Fruit fly (Drosophila melanogaster) whole organism, embryonic: Measurements from ENCODE around the gene MYPT-75D.

ENCODE experiments used
- Aef1 ChIP-seq: fragments of 200-800 bp; sonication (Bioruptor generic); IDR thresholded peaks from 3 replicates; pipeline ENCODE4 v1.3.6; 2022; ENCODE audit warnings: missing biosample characterization, missing genetic modification characterization
- Antp ChIP-seq: fragments of 200-800 bp; sonication (Bioruptor generic); optimal IDR thresholded peaks from 3 replicates; lab custom pipeline; 2016; ENCODE audit warnings: missing biosample characterization, missing genetic modification characterization
- Atf-2 ChIP-seq: fragments of 200-800 bp; sonication (Bioruptor generic); optimal IDR thresholded peaks from 2 replicates; lab custom pipeline; 2016; ENCODE audit warnings: missing biosample characterization, missing genetic modification characterization
- Bdp1 ChIP-seq: fragments of 200-800 bp; sonication (Bioruptor generic); optimal IDR thresholded peaks from 3 replicates; lab custom pipeline; 2016; ENCODE audit warnings: missing biosample characterization, missing genetic modification characterization
- CG10267 ChIP-seq: fragments of 200-800 bp; sonication (Bioruptor generic); optimal IDR thresholded peaks from 2 replicates; lab custom pipeline; 2018; ENCODE audit warnings: missing biosample characterization, mild to moderate bottlenecking, missing genetic modification characterization, moderate library complexity
- CG10462 ChIP-seq: fragments of 200-800 bp; sonication (Bioruptor generic); optimal IDR thresholded peaks from 2 replicates; lab custom pipeline; 2016; ENCODE audit warnings: missing biosample characterization, missing genetic modification characterization
- CG11456 ChIP-seq: fragments of 200-800 bp; sonication (Bioruptor generic); IDR thresholded peaks from 3 replicates; pipeline ENCODE4 v1.3.6; 2022; ENCODE audit warnings: missing biosample characterization, missing genetic modification characterization
- CG12071 ChIP-seq: fragments of 200-800 bp; sonication (Bioruptor generic); optimal IDR thresholded peaks from 3 replicates; lab custom pipeline; 2018; ENCODE audit warnings: missing biosample characterization, mild to moderate bottlenecking, missing genetic modification characterization
- CG12659 ChIP-seq: fragments of 200-800 bp; sonication (Bioruptor generic); optimal IDR thresholded peaks from 3 replicates; lab custom pipeline; 2017; ENCODE audit warnings: mild to moderate bottlenecking, missing biosample characterization, missing genetic modification reagents, missing genetic modification characterization
- CG14050 ChIP-seq: fragments of 200-800 bp; sonication (Bioruptor generic); IDR thresholded peaks from 3 replicates; pipeline ENCODE4 v1.3.6; 2022; ENCODE audit warnings: missing biosample characterization, missing genetic modification characterization
- CG1529 ChIP-seq: fragments of 200-800 bp; sonication (Bioruptor generic); optimal IDR thresholded peaks from 3 replicates; lab custom pipeline; 2018; ENCODE audit warnings: missing biosample characterization, missing genetic modification characterization
- CG17612 ChIP-seq: fragments of 200-800 bp; sonication (Bioruptor generic); IDR thresholded peaks from 2 replicates; pipeline ENCODE4 v1.3.6; 2022; ENCODE audit warnings: missing biosample characterization, missing genetic modification characterization
- CG2889 ChIP-seq: fragments of 200-800 bp; sonication (Bioruptor generic); IDR thresholded peaks from 3 replicates; pipeline ENCODE4 v1.3.6; 2022; ENCODE audit warnings: missing biosample characterization, missing genetic modification characterization
- CG32767 ChIP-seq: fragments of 200-800 bp; sonication (Bioruptor generic); IDR thresholded peaks from 2 replicates; pipeline ENCODE4 v1.3.6; 2022; ENCODE audit warnings: missing biosample characterization, missing genetic modification characterization
- CG3726 ChIP-seq: fragments of 200-800 bp; sonication (Bioruptor generic); IDR thresholded peaks from 3 replicates; pipeline ENCODE4, ENCODE4 v1.3.6; 2022; ENCODE audit warnings: missing biosample characterization, missing genetic modification characterization
- CG4820 ChIP-seq: fragments of 200-800 bp; sonication (Bioruptor generic); optimal IDR thresholded peaks from 3 replicates; lab custom pipeline; 2016; ENCODE audit warnings: missing biosample characterization, missing genetic modification characterization
- CG6272 ChIP-seq: fragments of 200-800 bp; sonication (Bioruptor generic); IDR thresholded peaks from 2 replicates; pipeline ENCODE4 v1.3.6; 2022; ENCODE audit warnings: missing biosample characterization, missing genetic modification characterization
- CG8089 ChIP-seq: fragments of 200-800 bp; sonication (Bioruptor generic); optimal IDR thresholded peaks from 3 replicates; lab custom pipeline; 2016; ENCODE audit warnings: missing biosample characterization, missing genetic modification characterization
- CG8478 ChIP-seq: fragments of >200 bp; optimal IDR thresholded peaks from 2 replicates; lab custom pipeline; 2018
- CG8924 ChIP-seq: fragments of 200-800 bp; optimal IDR thresholded peaks from 3 replicates; lab custom pipeline; 2019; ENCODE audit warnings: missing biosample characterization, mild to moderate bottlenecking, missing genetic modification characterization, moderate library complexity
- CG8944 ChIP-seq: fragments of 200-800 bp; sonication (Bioruptor generic); optimal IDR thresholded peaks from 3 replicates; lab custom pipeline; 2016; ENCODE audit warnings: missing biosample characterization, missing genetic modification characterization
- CG9437 ChIP-seq: fragments of 200-800 bp; sonication (Bioruptor generic); optimal IDR thresholded peaks from 2 replicates; lab custom pipeline; 2018; ENCODE audit warnings: missing biosample characterization, mild to moderate bottlenecking, missing genetic modification characterization
- CG9727 ChIP-seq: fragments of 200-800 bp; sonication (Bioruptor generic); optimal IDR thresholded peaks from 3 replicates; lab custom pipeline; 2017; ENCODE audit warnings: missing biosample characterization, mild to moderate bottlenecking, missing genetic modification characterization
- Camta ChIP-seq: fragments of 200-800 bp; sonication (Bioruptor generic); optimal IDR thresholded peaks from 2 replicates; lab custom pipeline; 2016; ENCODE audit warnings: missing biosample characterization, missing genetic modification characterization
- D19B ChIP-seq: fragments of 200-800 bp; sonication (Bioruptor generic); optimal IDR thresholded peaks from 2 replicates; lab custom pipeline; 2017; ENCODE audit warnings: missing biosample characterization, mild to moderate bottlenecking, missing genetic modification characterization
- E2f2 ChIP-seq: fragments of 200-800 bp; sonication (Bioruptor generic); IDR thresholded peaks from 2 replicates; pipeline ENCODE4 v1.3.6; 2022; ENCODE audit warnings: missing biosample characterization, missing genetic modification characterization
- HmgZ ChIP-seq: fragments of 200-800 bp; sonication (Bioruptor generic); optimal IDR thresholded peaks from 2 replicates; lab custom pipeline; 2018; ENCODE audit warnings: missing biosample characterization, mild to moderate bottlenecking, missing genetic modification characterization
- Hmr ChIP-seq: fragments of 200-800 bp; sonication (Bioruptor generic); optimal IDR thresholded peaks from 3 replicates; lab custom pipeline; 2017; ENCODE audit warnings: mild to moderate bottlenecking, missing biosample characterization, missing genetic modification reagents, missing genetic modification characterization
- Kr ChIP-seq: fragments of 200-800 bp; sonication (Bioruptor generic); optimal IDR thresholded peaks from 2 replicates; lab custom pipeline; 2017; ENCODE audit warnings: missing biosample characterization, mild to moderate bottlenecking, missing genetic modification characterization
- Mrtf ChIP-seq: fragments of 200-800 bp; sonication (Bioruptor generic); IDR thresholded peaks from 3 replicates; pipeline ENCODE4 v1.3.6; 2022; ENCODE audit warnings: missing biosample characterization, missing genetic modification characterization
- Nf-YA ChIP-seq: fragments of 200-800 bp; sonication (Bioruptor generic); IDR thresholded peaks from 2 replicates; pipeline ENCODE4 v1.3.6; 2022; ENCODE audit warnings: missing biosample characterization, missing genetic modification characterization
- Nf-YB ChIP-seq: fragments of 200-800 bp; sonication (Bioruptor generic); optimal IDR thresholded peaks from 3 replicates; lab custom pipeline; 2019; ENCODE audit warnings: missing biosample characterization, mild to moderate bottlenecking, missing genetic modification characterization, moderate library complexity
- Ravus ChIP-seq: fragments of 200-800 bp; sonication (Bioruptor generic); IDR thresholded peaks from 2 replicates; pipeline ENCODE4 v1.3.6; 2022; ENCODE audit warnings: missing biosample characterization, missing genetic modification characterization
- dmrt11E ChIP-seq: fragments of 200-800 bp; sonication (Bioruptor generic); optimal IDR thresholded peaks from 3 replicates; lab custom pipeline; 2018; ENCODE audit warnings: missing biosample characterization, mild to moderate bottlenecking, missing genetic modification characterization, moderate library complexity
- gem ChIP-seq: fragments of 200-800 bp; sonication (Bioruptor generic); optimal IDR thresholded peaks from 2 replicates; lab custom pipeline; 2019; ENCODE audit warnings: missing biosample characterization, mild to moderate bottlenecking, missing genetic modification characterization, moderate library complexity
- ind ChIP-seq: fragments of 200-800 bp; sonication (Bioruptor generic); optimal IDR thresholded peaks from 3 replicates; lab custom pipeline; 2016; ENCODE audit warnings: missing biosample characterization, missing genetic modification characterization
- jigr1 ChIP-seq: fragments of 200-800 bp; sonication (Bioruptor generic); IDR thresholded peaks from 3 replicates; pipeline ENCODE4 v1.3.6; 2022; ENCODE audit warnings: missing biosample characterization, missing genetic modification characterization
- kay ChIP-seq: fragments of 200-800 bp; sonication (Bioruptor generic); optimal IDR thresholded peaks from 2 replicates; lab custom pipeline; 2016; ENCODE audit warnings: missing biosample characterization, missing genetic modification characterization
- klu ChIP-seq: fragments of 200-800 bp; sonication (Bioruptor generic); IDR thresholded peaks from 2 replicates; pipeline ENCODE4 v1.3.6; 2022; ENCODE audit warnings: missing biosample characterization, missing genetic modification characterization
- kni ChIP-seq: fragments of 200-800 bp; sonication (Bioruptor generic); optimal IDR thresholded peaks from 3 replicates; lab custom pipeline; 2017; ENCODE audit warnings: mild to moderate bottlenecking, missing biosample characterization, missing genetic modification reagents, missing genetic modification characterization
- maf-S ChIP-seq: fragments of 200-800 bp; sonication (Bioruptor generic); optimal IDR thresholded peaks from 2 replicates; lab custom pipeline; 2016; ENCODE audit warnings: missing biosample characterization, missing genetic modification characterization
- odd ChIP-seq: fragments of 200-800 bp; sonication (Bioruptor generic); optimal IDR thresholded peaks from 2 replicates; lab custom pipeline; 2017; ENCODE audit warnings: missing biosample characterization, mild to moderate bottlenecking, missing genetic modification characterization
- pan ChIP-seq, 4 experiments: fragments of >200 bp in 3 of 4; fragments of 200-800 bp in 1 of 4; sonication (Bioruptor generic) in 1 of 4; optimal IDR thresholded peaks in 3 of 4; IDR thresholded peaks in 1 of 4; 2 replicates each; pipeline versions ENCODE4 v1.3.6 to Lab custom; 2017 to 2022; ENCODE audit warnings: missing biosample characterization in 2 of 4, missing genetic modification characterization in 2 of 4, mixed read lengths in 1 of 4
- slbo ChIP-seq: fragments of 200-800 bp; sonication (Bioruptor generic); IDR thresholded peaks from 2 replicates; pipeline ENCODE4 v1.3.6; 2022; ENCODE audit warnings: missing biosample characterization, missing genetic modification characterization
- sob ChIP-seq: fragments of 200-800 bp; sonication (Bioruptor generic); IDR thresholded peaks from 2 replicates; pipeline ENCODE4 v1.3.6; 2022; ENCODE audit warnings: missing biosample characterization, missing genetic modification characterization
- sr ChIP-seq: fragments of 200-800 bp; sonication (Bioruptor generic); IDR thresholded peaks from 3 replicates; pipeline ENCODE4 v1.3.6; 2022; ENCODE audit warnings: missing biosample characterization, missing genetic modification characterization
- tgo ChIP-seq: fragments of 200-800 bp; sonication (Bioruptor generic); IDR thresholded peaks from 3 replicates; pipeline ENCODE4 v1.3.6; 2022; ENCODE audit warnings: missing biosample characterization, missing genetic modification characterization
- trem ChIP-seq: fragments of 200-800 bp; optimal IDR thresholded peaks from 3 replicates; lab custom pipeline; 2019; ENCODE audit warnings: missing biosample characterization, mild to moderate bottlenecking, missing genetic modification characterization, moderate library complexity
- unc-4 ChIP-seq: fragments of 200-800 bp; sonication (Bioruptor generic); IDR thresholded peaks from 2 replicates; pipeline ENCODE4 v1.3.6; 2022; ENCODE audit warnings: missing biosample characterization, missing genetic modification characterization; ENCODE audit not compliant: partially characterized antibody
- wek ChIP-seq: fragments of 200-800 bp; sonication (Bioruptor generic); optimal IDR thresholded peaks from 3 replicates; lab custom pipeline; 2018; ENCODE audit warnings: missing biosample characterization, mild to moderate bottlenecking, missing genetic modification characterization, moderate library complexity
- wor ChIP-seq: fragments of 200-800 bp; sonication (Bioruptor generic); IDR thresholded peaks from 2 replicates; pipeline ENCODE4 v1.3.6; 2022; ENCODE audit warnings: missing biosample characterization, missing genetic modification characterization
- zen2 ChIP-seq: fragments of 200-800 bp; sonication (Bioruptor generic); IDR thresholded peaks from 3 replicates; pipeline ENCODE4 v1.3.6; 2022; ENCODE audit warnings: missing biosample characterization, missing genetic modification characterization; ENCODE audit not compliant: partially characterized antibody

MYPT-75D gene

dm6 chr3L:18625786-18626185 lies at the start of gene MYPT-75D (continued):
- TF ChIP-seq CG8924 (tag; lab: Kevin White, UChicago) (peak; percentile 56), Atf-2 (GFP tag; lab: Kevin White, UChicago) (no peak), Hmr (GFP tag; lab: Kevin White, UChicago) (peak; percentile 30), CG32767 (no peak), dmrt11E (tag; lab: Kevin White, UChicago) (no peak), unc-4 (GFP tag; lab: Robert Waterston, UW) (peak; percentile 86), CG6272 (GFP tag; lab: Robert Waterston, UW) (no peak), odd (no peak), CG17612 (no peak), ind (GFP tag; lab: Kevin White, UChicago) (no peak), CG8089 (GFP tag; lab: Kevin White, UChicago) (peak; percentile 12), wek (peak; percentile 13), CG3726 (no peak), Bdp1 (GFP tag; lab: Kevin White, UChicago) (no peak), trem (tag; lab: Kevin White, UChicago) (peak; percentile 78), klu (GFP tag; lab: Robert Waterston, UW) (no peak), tgo (no peak), sr (GFP tag; lab: Robert Waterston, UW) (peak; percentile 54; the same call in 1 of the 3 replicates), Nf-YB (GFP tag; lab: Kevin White, UChicago) (peak; percentile 23), wor (no peak), CG8478 (lab: Kevin White, UChicago) (no peak), Kr (no peak), CG1529 (no peak), CG10267 (peak; percentile 59), CG2889 (GFP tag; lab: Robert Waterston, UW) (no peak), CG11456 (GFP tag; lab: Robert Waterston, UW) (no peak), Camta (peak; percentile 29), E2f2 (GFP tag; lab: Robert Waterston, UW) (peak; percentile 89), zen2 (GFP tag; lab: Robert Waterston, UW) (peak; percentile 91), Antp (GFP tag; lab: Kevin White, UChicago) (peak; percentile 29), slbo (GFP tag; lab: Robert Waterston, UW) (0 out of 2 replicates have a peak, but pooled peaks have one; percentile 27), Mrtf (GFP tag; lab: Robert Waterston, UW) (no peak), CG12659 (peak; percentile 72), Nf-YA (GFP tag; lab: Robert Waterston, UW) (peak; percentile 13; the same call in 1 of the 2 replicates), CG14050 (GFP tag; lab: Robert Waterston, UW) (no peak), pan (optimal IDR thresholded peaks at IDR 0.05; lab: Kevin White, UChicago) (no peak), pan (GFP tag; optimal IDR thresholded peaks at IDR 0.05 in 1 of 2, IDR thresholded peaks at IDR 0.05 in 1 of 2) (peak in 1 of 2 experiments; percentile 12), CG4820 (GFP tag; lab: Kevin White, UChicago) (no peak), CG9437 (GFP tag; lab: Kevin White, UChicago) (no peak), gem (no peak), HmgZ (peak; percentile 68), D19B (no peak), CG10462 (GFP tag; lab: Kevin White, UChicago) (no peak), jigr1 (GFP tag; lab: Robert Waterston, UW) (no peak), sob (GFP tag; lab: Robert Waterston, UW) (0 out of 2 replicates have a peak, but pooled peaks have one; percentile 33), CG12071 (GFP tag; lab: Kevin White, UChicago) (peak; percentile 32), CG8944 (no peak), Ravus (GFP tag; lab: Robert Waterston, UW) (no peak), kni (peak; percentile 57), maf-S (GFP tag; lab: Kevin White, UChicago) (no peak), kay (GFP tag; lab: Kevin White, UChicago) (no peak), Aef1 (GFP tag; lab: Robert Waterston, UW) (no peak), CG9727 (GFP tag; lab: Kevin White, UChicago) (no peak)
